Worm (Caenorhabditis elegans) whole organism, L3 larva: ENCODE data around the gene T04C4.3.

Experiments used
- R02D3.7 ChIP-seq: fragments of 150-350 bp; optimal IDR thresholded peaks from 2 replicates; lab custom pipeline; 2014; ENCODE audit warnings: missing biosample characterization, missing genetic modification characterization
- ZK546.5 ChIP-seq: sonication (generic microtip); optimal IDR thresholded peaks from 2 replicates; lab custom pipeline; 2017; ENCODE audit warnings: missing biosample characterization, missing genetic modification characterization
- aly-2 ChIP-seq: fragments of 150-350 bp; optimal IDR thresholded peaks from 2 replicates; lab custom pipeline; 2014; ENCODE audit warnings: missing biosample characterization, missing genetic modification characterization
- ama-1 ChIP-seq: fragments of 150-350 bp; optimal IDR thresholded peaks from 2 replicates; lab custom pipeline; 2018
- ceh-16 ChIP-seq: sonication (generic microtip); optimal IDR thresholded peaks from 2 replicates; lab custom pipeline; 2017; ENCODE audit warnings: missing biosample characterization, missing genetic modification characterization
- ceh-28 ChIP-seq: fragments of 150-350 bp; optimal IDR thresholded peaks from 2 replicates; lab custom pipeline; 2014; ENCODE audit warnings: missing biosample characterization, missing genetic modification reagents, missing genetic modification characterization
- ceh-82 ChIP-seq: fragments of 150-350 bp; optimal IDR thresholded peaks from 2 replicates; lab custom pipeline; 2014; ENCODE audit warnings: missing biosample characterization, missing genetic modification characterization
- ceh-9 ChIP-seq: sonication (generic microtip); optimal IDR thresholded peaks from 2 replicates; lab custom pipeline; 2018; ENCODE audit warnings: missing biosample characterization, missing genetic modification characterization
- egl-27 ChIP-seq: sonication (generic microtip); optimal IDR thresholded peaks from 4 replicates; lab custom pipeline; 2017; ENCODE audit warnings: missing biosample characterization, missing genetic modification reagents, missing genetic modification characterization
- egl-5 ChIP-seq: fragments of 150-350 bp; optimal IDR thresholded peaks from 2 replicates; lab custom pipeline; 2017; ENCODE audit warnings: missing biosample characterization, missing genetic modification reagents, missing genetic modification characterization, inconsistent platforms
- elt-2 ChIP-seq: sonication (generic microtip); optimal IDR thresholded peaks from 2 replicates; lab custom pipeline; 2016; ENCODE audit warnings: missing genetic modification reagents, mild to moderate bottlenecking, missing genetic modification characterization, missing compliant biosample characterization
- elt-3 ChIP-seq, 3 experiments: fragments of 150-350 bp in 1 of 3; sonication (generic microtip) in 2 of 3; optimal IDR thresholded peaks; 2 replicates in 2 of 3; 4 replicates in 1 of 3; lab custom pipeline; 2014 to 2017; ENCODE audit warnings: missing biosample characterization in 3 of 3, missing genetic modification characterization in 3 of 3
- eor-1 ChIP-seq, 2 experiments: fragments of 150-350 bp; optimal IDR thresholded peaks; 2 replicates each; lab custom pipeline; 2014 to 2018; ENCODE audit warnings: missing biosample characterization in 2 of 2, missing genetic modification characterization in 2 of 2
- fkh-10 ChIP-seq: sonication (generic microtip); optimal IDR thresholded peaks from 2 replicates; lab custom pipeline; 2017; ENCODE audit warnings: missing biosample characterization, missing genetic modification reagents, missing genetic modification characterization
- fos-1 ChIP-seq: fragments of 150-350 bp; optimal IDR thresholded peaks from 2 replicates; lab custom pipeline; 2014; ENCODE audit warnings: missing biosample characterization, missing genetic modification characterization
- hmg-11 ChIP-seq: sonication (generic microtip); optimal IDR thresholded peaks from 2 replicates; lab custom pipeline; 2016; ENCODE audit warnings: missing genetic modification characterization, missing compliant biosample characterization
- jun-1 ChIP-seq: fragments of 150-350 bp; optimal IDR thresholded peaks from 2 replicates; lab custom pipeline; 2014; ENCODE audit warnings: missing biosample characterization, missing genetic modification reagents, missing genetic modification characterization
- lin-39 ChIP-seq: fragments of 150-350 bp; optimal IDR thresholded peaks from 2 replicates; lab custom pipeline; 2018; ENCODE audit warnings: missing biosample characterization, missing genetic modification reagents, missing genetic modification characterization
- lsy-12 ChIP-seq: sonication (generic microtip); optimal IDR thresholded peaks from 2 replicates; lab custom pipeline; 2016; ENCODE audit warnings: mild to moderate bottlenecking, missing genetic modification characterization, missing compliant biosample characterization
- mml-1 ChIP-seq: fragments of 150-350 bp; sonication (generic microtip); optimal IDR thresholded peaks from 3 replicates; lab custom pipeline; 2014; ENCODE audit warnings: missing biosample characterization, missing genetic modification characterization
- nfya-1 ChIP-seq: sonication (generic microtip); optimal IDR thresholded peaks from 2 replicates; lab custom pipeline; 2017; ENCODE audit warnings: missing genetic modification characterization, mild to moderate bottlenecking, missing compliant biosample characterization, antibody characterized with exemption, moderate library complexity; ENCODE audit not compliant: insufficient read depth
- nhr-11 ChIP-seq: fragments of 150-350 bp; optimal IDR thresholded peaks from 2 replicates; lab custom pipeline; 2014; ENCODE audit warnings: missing biosample characterization, missing genetic modification characterization
- nhr-23 ChIP-seq: fragments of 150-350 bp; optimal IDR thresholded peaks from 2 replicates; lab custom pipeline; 2014; ENCODE audit warnings: missing biosample characterization, missing genetic modification reagents, missing genetic modification characterization
- nhr-237 ChIP-seq: fragments of 150-350 bp; optimal IDR thresholded peaks from 2 replicates; lab custom pipeline; 2014; ENCODE audit warnings: missing biosample characterization, missing genetic modification characterization
- nhr-25 ChIP-seq: sonication (generic microtip); optimal IDR thresholded peaks from 2 replicates; lab custom pipeline; 2017; ENCODE audit warnings: missing biosample characterization, missing genetic modification characterization
- nhr-28 ChIP-seq: fragments of 150-350 bp; optimal IDR thresholded peaks from 2 replicates; lab custom pipeline; 2014; ENCODE audit warnings: missing biosample characterization, missing genetic modification characterization
- nhr-43 ChIP-seq: sonication (generic microtip); optimal IDR thresholded peaks from 2 replicates; lab custom pipeline; 2016; ENCODE audit warnings: mild to moderate bottlenecking, missing genetic modification characterization, missing compliant biosample characterization; ENCODE audit not compliant: poor library complexity, severe bottlenecking
- nhr-67 ChIP-seq: fragments of 150-350 bp; optimal IDR thresholded peaks from 2 replicates; lab custom pipeline; 2014; ENCODE audit warnings: missing biosample characterization, missing genetic modification characterization
- nhr-76 ChIP-seq: fragments of 150-350 bp; sonication (generic microtip); optimal IDR thresholded peaks from 5 replicates; lab custom pipeline; 2014; ENCODE audit warnings: missing biosample characterization, missing genetic modification characterization
- nhr-77 ChIP-seq: fragments of 150-350 bp; optimal IDR thresholded peaks from 2 replicates; lab custom pipeline; 2014; ENCODE audit warnings: missing biosample characterization, missing genetic modification characterization
- pha-4 ChIP-seq: fragments of 150-350 bp; optimal IDR thresholded peaks from 2 replicates; lab custom pipeline; 2014; ENCODE audit warnings: missing biosample characterization, missing genetic modification reagents, missing genetic modification characterization
- pqm-1 ChIP-seq: fragments of 150-350 bp; optimal IDR thresholded peaks from 2 replicates; lab custom pipeline; 2017; ENCODE audit warnings: missing biosample characterization, missing genetic modification characterization, inconsistent platforms
- sea-2 ChIP-seq: fragments of 150-350 bp; sonication (generic microtip); optimal IDR thresholded peaks from 4 replicates; lab custom pipeline; 2014; ENCODE audit warnings: missing biosample characterization, missing genetic modification reagents, missing genetic modification characterization
- skn-1 ChIP-seq: fragments of 150-350 bp; optimal IDR thresholded peaks from 2 replicates; lab custom pipeline; 2014; ENCODE audit warnings: missing biosample characterization, missing genetic modification characterization
- snpc-4 ChIP-seq: fragments of 150-350 bp; optimal IDR thresholded peaks from 2 replicates; lab custom pipeline; 2014; ENCODE audit warnings: missing biosample characterization, missing genetic modification characterization
- tbx-2 ChIP-seq: sonication (generic microtip); optimal IDR thresholded peaks from 2 replicates; lab custom pipeline; 2016; ENCODE audit warnings: mild to moderate bottlenecking, missing genetic modification characterization, missing compliant biosample characterization
- unc-62 ChIP-seq: fragments of 150-350 bp; sonication (generic microtip); optimal IDR thresholded peaks from 4 replicates; lab custom pipeline; 2014; ENCODE audit warnings: missing biosample characterization, missing genetic modification reagents, missing genetic modification characterization
- zag-1 ChIP-seq: fragments of 150-350 bp; optimal IDR thresholded peaks from 2 replicates; lab custom pipeline; 2014; ENCODE audit warnings: missing biosample characterization, missing genetic modification characterization
- ztf-11 ChIP-seq: fragments of 150-350 bp; optimal IDR thresholded peaks from 2 replicates; lab custom pipeline; 2014; ENCODE audit warnings: missing biosample characterization, missing genetic modification characterization

Gene T04C4.3

ce11 chrIV:2217260-2217659 is 604 bp upstream of the T04C4.3 start:
- TF ChIP-seq eor-1 (tag; optimal IDR thresholded peaks at IDR 0.05; lab: Kevin White, UChicago) (no peak), ceh-16 (no peak), ceh-28 (tag; lab: Kevin White, UChicago) (no peak), lin-39 (peak; percentile 82), fkh-10 (no peak), ceh-9 (tag; lab: Kevin White, UChicago) (no peak), nhr-23 (tag; lab: Kevin White, UChicago) (no peak), zag-1 (tag; lab: Kevin White, UChicago) (no peak), pha-4 (tag; lab: Kevin White, UChicago) (peak; percentile 61), fos-1 (tag; lab: Kevin White, UChicago) (no peak), tbx-2 (tag; lab: Kevin White, UChicago) (no peak), nfya-1 (tag; lab: Kevin White, UChicago) (peak; percentile 36), aly-2 (tag; lab: Kevin White, UChicago) (no peak), elt-3 (tag; optimal IDR thresholded peaks at IDR 0.05; lab: Kevin White, UChicago) (no peak), egl-27 (no peak), unc-62 (no peak), pqm-1 (tag; lab: Kevin White, UChicago) (no peak), nhr-11 (no peak), ama-1 (lab: Kevin White, UChicago) (no peak), nhr-77 (tag; lab: Kevin White, UChicago) (no peak), ZK546.5 (tag; lab: Kevin White, UChicago) (no peak), ztf-11 (no peak)

ce11 chrIV:2198741-2199140 is 17.9 kb downstream of the T04C4.3 start, which contains the start of gene Y71G10AR.4:
Y71G10AR.4 (plus strand) TSS chrIV:2199041.
- TF ChIP-seq ztf-11 (no peak), elt-2 (tag; lab: Kevin White, UChicago) (no peak), unc-62 (no peak), egl-27 (no peak), lsy-12 (tag; lab: Kevin White, UChicago) (no peak), nhr-77 (tag; lab: Kevin White, UChicago) (no peak), nhr-237 (tag; lab: Kevin White, UChicago) (no peak), sea-2 (no peak)
- TF ChIP-seq, all 47 proteins: peak for 0

ce11 chrIV:2195598-2195997 is 21.1 kb downstream of the T04C4.3 start:
- TF ChIP-seq skn-1 (tag; lab: Kevin White, UChicago) (no peak), aly-2 (tag; lab: Kevin White, UChicago) (no peak), hmg-11 (tag; lab: Kevin White, UChicago) (no peak), egl-5 (tag; lab: Kevin White, UChicago) (no peak), snpc-4 (tag; lab: Kevin White, UChicago) (no peak), nhr-67 (tag; lab: Kevin White, UChicago) (no peak), lin-39 (no peak), zag-1 (tag; lab: Kevin White, UChicago) (no peak), ztf-11 (no peak), ceh-28 (tag; lab: Kevin White, UChicago) (no peak)

ce11 chrIV:2193558-2193957 is 23.1 kb downstream of the T04C4.3 start:
- TF ChIP-seq nhr-11 (no peak), mml-1 (tag; lab: Kevin White, UChicago) (no peak), nfya-1 (tag; lab: Kevin White, UChicago) (peak; percentile 8), nhr-77 (tag; lab: Kevin White, UChicago) (no peak)

ce11 chrIV:2193037-2193436 is 23.6 kb downstream of the T04C4.3 start:
- TF ChIP-seq eor-1 (tag; optimal IDR thresholded peaks at IDR 0.05; lab: Kevin White, UChicago) (no peak), lin-39 (peak; percentile 0), nhr-25 (tag; lab: Kevin White, UChicago) (peak; percentile 17)
- TF ChIP-seq, all 47 proteins: peak for 2

- peak; percentile 2 for TF ChIP-seq zag-1 (tag; lab: Kevin White, UChicago)
- peak; percentile 78 for TF ChIP-seq fkh-10
- TF ChIP-seq nhr-11 = peak; percentile 15
- TF ChIP-seq nhr-28 = no peak
- no peak for TF ChIP-seq nhr-76 (tag; lab: Kevin White, UChicago)
- no peak for TF ChIP-seq eor-1 (tag; optimal IDR thresholded peaks at IDR 0.05; lab: Kevin White, UChicago)
- TF ChIP-seq nfya-1 (tag; lab: Kevin White, UChicago) = peak; percentile 84
- peak; percentile 78 for TF ChIP-seq pha-4 (tag; lab: Kevin White, UChicago)
- peak; percentile 9 for TF ChIP-seq hmg-11 (tag; lab: Kevin White, UChicago)
- TF ChIP-seq ama-1 (lab: Kevin White, UChicago) = peak; percentile 24
- peak; percentile 16 for TF ChIP-seq egl-27
- peak; percentile 77 for TF ChIP-seq nhr-43 (tag; lab: Kevin White, UChicago)
- TF ChIP-seq lsy-12 (tag; lab: Kevin White, UChicago) = peak; percentile 76
- TF ChIP-seq elt-2 (tag; lab: Kevin White, UChicago) = peak; percentile 36
- TF ChIP-seq tbx-2 (tag; lab: Kevin White, UChicago) = peak; percentile 79
- peak; percentile 79 for TF ChIP-seq ceh-28 (tag; lab: Kevin White, UChicago)
- TF ChIP-seq fos-1 (tag; lab: Kevin White, UChicago) = no peak
- no peak for TF ChIP-seq elt-3 (tag; optimal IDR thresholded peaks at IDR 0.05; lab: Kevin White, UChicago)
- TF ChIP-seq ceh-82 = peak; percentile 77
- peak; percentile 78 for TF ChIP-seq nhr-23 (tag; lab: Kevin White, UChicago)
- TF ChIP-seq jun-1 (tag; lab: Kevin White, UChicago) = peak; percentile 81
- no peak for TF ChIP-seq ceh-16
- TF ChIP-seq skn-1 (tag; lab: Kevin White, UChicago) = peak; percentile 81
- peak; percentile 85 for TF ChIP-seq lin-39
- peak; percentile 68 for TF ChIP-seq nhr-25 (tag; lab: Kevin White, UChicago)
- TF ChIP-seq R02D3.7 (tag; lab: Kevin White, UChicago) = peak; percentile 65
Observed at ce11 chrIV:2177545-2177944, 39.1 kb downstream of the T04C4.3 start, which contains the start of gene hrpu-2. hrpu-2 (plus strand) TSS chrIV:2177896.
